Fruit fly (Drosophila melanogaster) whole organism, embryonic: ENCODE results near the gene CG6168.
A peak's percentile ranks its signal among the peaks of the same experiment; 100 is the strongest.

Experiments
- CG1024 ChIP-seq: fragments of 200-800 bp; sonication (Bioruptor generic); IDR thresholded peaks from 2 replicates; pipeline ENCODE4 v1.3.6; 2022; ENCODE audit warnings: missing biosample characterization, missing genetic modification characterization
- CG10543 ChIP-seq: fragments of 200-800 bp; sonication (Bioruptor generic); optimal IDR thresholded peaks from 3 replicates; lab custom pipeline; 2017; ENCODE audit warnings: missing biosample characterization, mild to moderate bottlenecking, missing genetic modification characterization, moderate library complexity
- CG10979 ChIP-seq: fragments of 200-800 bp; sonication (Bioruptor generic); optimal IDR thresholded peaks from 2 replicates; lab custom pipeline; 2018; ENCODE audit warnings: missing biosample characterization, mild to moderate bottlenecking, missing genetic modification characterization, moderate library complexity
- CG12219 ChIP-seq: fragments of 200-800 bp; sonication (Bioruptor generic); optimal IDR thresholded peaks from 3 replicates; lab custom pipeline; 2018; ENCODE audit warnings: missing biosample characterization, mild to moderate bottlenecking, missing genetic modification characterization
- CG13624 ChIP-seq: fragments of 200-800 bp; sonication (Bioruptor generic); optimal IDR thresholded peaks from 2 replicates; lab custom pipeline; 2016; ENCODE audit warnings: missing biosample characterization, missing genetic modification characterization
- CG15269 ChIP-seq: fragments of 200-800 bp; sonication (Bioruptor generic); optimal IDR thresholded peaks from 2 replicates; lab custom pipeline; 2018; ENCODE audit warnings: missing biosample characterization, mild to moderate bottlenecking, missing genetic modification characterization, moderate library complexity
- CG15514 ChIP-seq: fragments of 200-800 bp; sonication (Bioruptor generic); optimal IDR thresholded peaks from 3 replicates; lab custom pipeline; 2017; ENCODE audit warnings: missing biosample characterization, missing genetic modification characterization, mild to moderate bottlenecking, moderate library complexity, missing genetic modification reagents
- CG15696 ChIP-seq: fragments of 200-800 bp; sonication (Bioruptor generic); optimal IDR thresholded peaks from 2 replicates; lab custom pipeline; 2019; ENCODE audit warnings: missing biosample characterization, mild to moderate bottlenecking, missing genetic modification characterization, moderate library complexity
- CG16863 ChIP-seq: fragments of 200-800 bp; sonication (Bioruptor generic); optimal IDR thresholded peaks from 3 replicates; lab custom pipeline; 2016; ENCODE audit warnings: missing biosample characterization, missing genetic modification characterization
- CG17612 ChIP-seq: fragments of 200-800 bp; sonication (Bioruptor generic); IDR thresholded peaks from 2 replicates; pipeline ENCODE4 v1.3.6; 2022; ENCODE audit warnings: missing biosample characterization, missing genetic modification characterization
- CG17829 ChIP-seq: fragments of 200-800 bp; optimal IDR thresholded peaks from 2 replicates; lab custom pipeline; 2019; ENCODE audit warnings: missing biosample characterization, mild to moderate bottlenecking, missing genetic modification characterization, moderate library complexity
- CG2712 ChIP-seq: fragments of 200-800 bp; optimal IDR thresholded peaks from 3 replicates; lab custom pipeline; 2019; ENCODE audit warnings: missing biosample characterization, mild to moderate bottlenecking, missing genetic modification characterization, moderate library complexity
- CG30020 ChIP-seq: fragments of 200-800 bp; optimal IDR thresholded peaks from 2 replicates; lab custom pipeline; 2019; ENCODE audit warnings: missing biosample characterization, mild to moderate bottlenecking, missing genetic modification characterization, moderate library complexity
- CG32772 ChIP-seq: fragments of 200-800 bp; sonication (Bioruptor generic); IDR thresholded peaks from 2 replicates; pipeline ENCODE4 v1.3.6; 2022; ENCODE audit warnings: missing biosample characterization, missing genetic modification characterization
- CG34224 ChIP-seq: fragments of 200-800 bp; sonication (Bioruptor generic); IDR thresholded peaks from 3 replicates; pipeline ENCODE4 v1.3.6; 2022; ENCODE audit warnings: missing biosample characterization, missing genetic modification characterization; ENCODE audit not compliant: partially characterized antibody
- CG6854 ChIP-seq: fragments of 200-800 bp; sonication (Bioruptor generic); optimal IDR thresholded peaks from 3 replicates; lab custom pipeline; 2017; ENCODE audit warnings: missing biosample characterization, mild to moderate bottlenecking, missing genetic modification characterization
- CG7928 ChIP-seq: fragments of 200-800 bp; sonication (Bioruptor generic); optimal IDR thresholded peaks from 2 replicates; lab custom pipeline; 2017; ENCODE audit warnings: missing biosample characterization, mild to moderate bottlenecking, missing genetic modification characterization
- CHES-1-like ChIP-seq: fragments of 200-800 bp; sonication (Bioruptor generic); optimal IDR thresholded peaks from 2 replicates; lab custom pipeline; 2016; ENCODE audit warnings: missing biosample characterization, missing genetic modification characterization
- CkIIα-i1 ChIP-seq: fragments of 200-800 bp; sonication (Bioruptor generic); IDR thresholded peaks from 2 replicates; pipeline ENCODE4 v1.3.6; 2022; ENCODE audit warnings: missing biosample characterization, missing genetic modification characterization
- Deaf1 ChIP-seq: fragments of 200-800 bp; optimal IDR thresholded peaks from 3 replicates; lab custom pipeline; 2019; ENCODE audit warnings: missing biosample characterization, mild to moderate bottlenecking, missing genetic modification characterization, moderate library complexity
- Dp ChIP-seq: fragments of 200-800 bp; sonication (Bioruptor generic); optimal IDR thresholded peaks from 2 replicates; lab custom pipeline; 2018; ENCODE audit warnings: missing biosample characterization, mild to moderate bottlenecking, missing genetic modification characterization, moderate library complexity
- Fer2 ChIP-seq: fragments of 200-800 bp; sonication (Bioruptor generic); optimal IDR thresholded peaks from 2 replicates; lab custom pipeline; 2018; ENCODE audit warnings: missing biosample characterization, mild to moderate bottlenecking, missing genetic modification characterization, moderate library complexity
- H2.0 ChIP-seq: fragments of 200-800 bp; sonication (Bioruptor generic); IDR thresholded peaks from 2 replicates; pipeline ENCODE4 v1.3.6; 2022; ENCODE audit warnings: missing biosample characterization, missing genetic modification characterization
- Max ChIP-seq: fragments of 200-800 bp; sonication (Bioruptor generic); optimal IDR thresholded peaks from 2 replicates; lab custom pipeline; 2016; ENCODE audit warnings: missing biosample characterization, mild to moderate bottlenecking, missing genetic modification characterization
- Nf-YC ChIP-seq: fragments of 200-800 bp; optimal IDR thresholded peaks from 3 replicates; lab custom pipeline; 2019; ENCODE audit warnings: missing biosample characterization, mild to moderate bottlenecking, missing genetic modification characterization, moderate library complexity
- Oli ChIP-seq: fragments of 200-800 bp; sonication (Bioruptor generic); optimal IDR thresholded peaks from 2 replicates; lab custom pipeline; 2018; ENCODE audit warnings: missing biosample characterization, mild to moderate bottlenecking, missing genetic modification characterization, moderate library complexity
- Rx ChIP-seq: fragments of 200-800 bp; sonication (Bioruptor generic); IDR thresholded peaks from 2 replicates; pipeline ENCODE4 v1.3.6; 2022; ENCODE audit warnings: missing biosample characterization, missing genetic modification characterization
- Xbp1 ChIP-seq: fragments of 200-800 bp; sonication (Bioruptor generic); optimal IDR thresholded peaks from 3 replicates; lab custom pipeline; 2016; ENCODE audit warnings: missing biosample characterization, mild to moderate bottlenecking, missing genetic modification characterization
- bowl ChIP-seq: fragments of 200-800 bp; sonication (Bioruptor generic); IDR thresholded peaks from 2 replicates; pipeline ENCODE4 v1.3.6; 2022; ENCODE audit warnings: missing biosample characterization, missing genetic modification characterization
- chinmo ChIP-seq: fragments of 200-800 bp; sonication (Bioruptor generic); IDR thresholded peaks from 4 replicates; pipeline ENCODE4 v1.3.6; 2022; ENCODE audit warnings: missing biosample characterization, missing genetic modification characterization; ENCODE audit not compliant: partially characterized antibody
- ci ChIP-seq: fragments of 200-800 bp; sonication (Bioruptor generic); IDR thresholded peaks from 3 replicates; pipeline ENCODE4 v1.3.6; 2022; ENCODE audit warnings: missing biosample characterization, missing genetic modification characterization
- fd3F ChIP-seq: fragments of 200-800 bp; sonication (Bioruptor generic); optimal IDR thresholded peaks from 2 replicates; lab custom pipeline; 2018; ENCODE audit warnings: missing biosample characterization, mild to moderate bottlenecking, missing genetic modification characterization, moderate library complexity
- gcm ChIP-seq: fragments of 200-800 bp; sonication (Bioruptor generic); optimal IDR thresholded peaks from 2 replicates; lab custom pipeline; 2019; ENCODE audit warnings: missing biosample characterization, mild to moderate bottlenecking, missing genetic modification characterization, moderate library complexity
- grau ChIP-seq: fragments of 200-800 bp; optimal IDR thresholded peaks from 3 replicates; lab custom pipeline; 2019; ENCODE audit warnings: missing biosample characterization, mild to moderate bottlenecking, missing genetic modification characterization, moderate library complexity
- grn ChIP-seq: fragments of 200-800 bp; sonication (Bioruptor generic); optimal IDR thresholded peaks from 3 replicates; lab custom pipeline; 2017; ENCODE audit warnings: missing biosample characterization, missing genetic modification characterization
- gsb-n ChIP-seq: fragments of 200-800 bp; sonication (Bioruptor generic); optimal IDR thresholded peaks from 3 replicates; lab custom pipeline; 2018; ENCODE audit warnings: missing biosample characterization, mild to moderate bottlenecking, missing genetic modification characterization
- insv ChIP-seq, 2 experiments: fragments of 200-800 bp; sonication (Bioruptor generic); optimal IDR thresholded peaks; 3 replicates each; lab custom pipeline; 2016 to 2018; ENCODE audit warnings: missing biosample characterization in 2 of 2, missing genetic modification characterization in 2 of 2
- nau ChIP-seq: fragments of 200-800 bp; sonication (Bioruptor generic); optimal IDR thresholded peaks from 3 replicates; lab custom pipeline; 2017; ENCODE audit warnings: missing biosample characterization, mild to moderate bottlenecking, missing genetic modification characterization, missing genetic modification reagents
- nerfin-1 ChIP-seq: fragments of 200-800 bp; sonication (Bioruptor generic); optimal IDR thresholded peaks from 3 replicates; lab custom pipeline; 2019; ENCODE audit warnings: missing biosample characterization, mild to moderate bottlenecking, missing genetic modification characterization, moderate library complexity
- odd ChIP-seq: fragments of 200-800 bp; sonication (Bioruptor generic); optimal IDR thresholded peaks from 2 replicates; lab custom pipeline; 2017; ENCODE audit warnings: missing biosample characterization, mild to moderate bottlenecking, missing genetic modification characterization
- onecut ChIP-seq: fragments of 200-800 bp; sonication (Bioruptor generic); IDR thresholded peaks from 2 replicates; pipeline ENCODE4 v1.3.6; 2022; ENCODE audit warnings: missing biosample characterization, missing genetic modification characterization
- pan ChIP-seq, 4 experiments: fragments of >200 bp in 3 of 4; fragments of 200-800 bp in 1 of 4; sonication (Bioruptor generic) in 1 of 4; optimal IDR thresholded peaks in 3 of 4; IDR thresholded peaks in 1 of 4; 2 replicates each; pipeline versions ENCODE4 v1.3.6 to Lab custom; 2017 to 2022; ENCODE audit warnings: missing biosample characterization in 2 of 4, missing genetic modification characterization in 2 of 4, mixed read lengths in 1 of 4
- shn ChIP-seq: fragments of 200-800 bp; sonication (Bioruptor generic); optimal IDR thresholded peaks from 3 replicates; lab custom pipeline; 2016; ENCODE audit warnings: missing biosample characterization, missing genetic modification characterization
- slbo ChIP-seq: fragments of 200-800 bp; sonication (Bioruptor generic); IDR thresholded peaks from 2 replicates; pipeline ENCODE4 v1.3.6; 2022; ENCODE audit warnings: missing biosample characterization, missing genetic modification characterization
- ssp ChIP-seq: fragments of 200-800 bp; sonication (Bioruptor generic); IDR thresholded peaks from 2 replicates; pipeline ENCODE4 v1.3.6; 2022; ENCODE audit warnings: missing biosample characterization, missing genetic modification characterization
- tgo ChIP-seq: fragments of 200-800 bp; sonication (Bioruptor generic); IDR thresholded peaks from 3 replicates; pipeline ENCODE4 v1.3.6; 2022; ENCODE audit warnings: missing biosample characterization, missing genetic modification characterization
- unc-4 ChIP-seq: fragments of 200-800 bp; sonication (Bioruptor generic); IDR thresholded peaks from 2 replicates; pipeline ENCODE4 v1.3.6; 2022; ENCODE audit warnings: missing biosample characterization, missing genetic modification characterization; ENCODE audit not compliant: partially characterized antibody
- vfl ChIP-seq: fragments of 200-800 bp; sonication (Bioruptor generic); optimal IDR thresholded peaks from 2 replicates; lab custom pipeline; 2016; ENCODE audit warnings: missing biosample characterization, missing genetic modification characterization

Gene CG6168

dm6 chr3L:11306145-11307031 is 15.1 kb downstream of the CG6168 start (continued):
- TF ChIP-seq Oli (tag; lab: Kevin White, UChicago) (peak; percentile 35), CG16863 (no peak), CG13624 (GFP tag; lab: Kevin White, UChicago) (no peak), CG10543 (GFP tag; lab: Kevin White, UChicago) (no peak), ssp (no peak), CG30020 (tag; lab: Kevin White, UChicago) (no peak), Nf-YC (tag; lab: Kevin White, UChicago) (no peak), fd3F (GFP tag; lab: Kevin White, UChicago) (no peak), slbo (GFP tag; lab: Robert Waterston, UW) (no peak), pan (optimal IDR thresholded peaks at IDR 0.05; lab: Kevin White, UChicago) (no peak), pan (GFP tag; optimal IDR thresholded peaks at IDR 0.05 in 1 of 2, IDR thresholded peaks at IDR 0.05 in 1 of 2) (no peak), CG10979 (tag; lab: Kevin White, UChicago) (peak; percentile 15), CG15514 (GFP tag; lab: Kevin White, UChicago) (no peak), unc-4 (GFP tag; lab: Robert Waterston, UW) (no peak), gcm (GFP tag; lab: Kevin White, UChicago) (no peak), onecut (GFP tag; lab: Robert Waterston, UW) (no peak), CG32772 (peak; percentile 31; the same call in 1 of the 2 replicates), shn (no peak), CG6854 (no peak), CkIIα-i1 (no peak), gsb-n (tag; lab: Kevin White, UChicago) (no peak), vfl (GFP tag; lab: Kevin White, UChicago) (no peak), H2.0 (GFP tag; lab: Robert Waterston, UW) (no peak), Rx (GFP tag; lab: Robert Waterston, UW) (no peak), CG17612 (GFP tag; lab: Robert Waterston, UW) (no peak), chinmo (GFP tag; lab: Robert Waterston, UW) (no peak), CG15269 (tag; lab: Kevin White, UChicago) (peak; percentile 3), nau (no peak), CG15696 (tag; lab: Kevin White, UChicago) (no peak), insv (GFP tag; optimal IDR thresholded peaks at IDR 0.05; lab: Kevin White, UChicago) (no peak), nerfin-1 (tag; lab: Kevin White, UChicago) (no peak), CG12219 (GFP tag; lab: Kevin White, UChicago) (no peak), CG34224 (no peak), bowl (no peak), Max (GFP tag; lab: Kevin White, UChicago) (no peak), tgo (no peak), grau (tag; lab: Kevin White, UChicago) (peak; percentile 44), CG1024 (GFP tag; lab: Robert Waterston, UW) (no peak), Deaf1 (tag; lab: Kevin White, UChicago) (no peak), odd (GFP tag; lab: Kevin White, UChicago) (peak; percentile 5), CG2712 (tag; lab: Kevin White, UChicago) (peak; percentile 39), CG7928 (no peak), Xbp1 (GFP tag; lab: Kevin White, UChicago) (no peak), Dp (GFP tag; lab: Kevin White, UChicago) (no peak), Fer2 (tag; lab: Kevin White, UChicago) (no peak), CG17829 (tag; lab: Kevin White, UChicago) (no peak), ci (GFP tag; lab: Robert Waterston, UW) (no peak), grn (GFP tag; lab: Kevin White, UChicago) (peak; percentile 75), CHES-1-like (GFP tag; lab: Kevin White, UChicago) (peak; percentile 0)
